Fruit fly (Drosophila melanogaster) whole organism, embryonic: ENCODE data around the gene InR.

Experiments
- Atf6 ChIP-seq: fragments of 200-800 bp; sonication (Bioruptor generic); IDR thresholded peaks from 2 replicates; pipeline ENCODE4 v1.3.6; 2022; ENCODE audit warnings: missing biosample characterization, missing genetic modification characterization
- B-H1 ChIP-seq: fragments of 200-800 bp; sonication (Bioruptor generic); IDR thresholded peaks from 3 replicates; pipeline ENCODE4 v1.3.6; 2022; ENCODE audit warnings: missing biosample characterization, missing genetic modification characterization
- B-H2 ChIP-seq: fragments of 200-800 bp; sonication (Bioruptor generic); optimal IDR thresholded peaks from 2 replicates; lab custom pipeline; 2018; ENCODE audit warnings: missing biosample characterization, mild to moderate bottlenecking, missing genetic modification characterization
- BEAF-32 ChIP-seq: fragments of 200-800 bp; sonication (Bioruptor generic); optimal IDR thresholded peaks from 3 replicates; lab custom pipeline; 2017; ENCODE audit warnings: missing biosample characterization, missing genetic modification characterization, mild to moderate bottlenecking, moderate library complexity, missing genetic modification reagents
- CG1024 ChIP-seq: fragments of 200-800 bp; sonication (Bioruptor generic); IDR thresholded peaks from 2 replicates; pipeline ENCODE4 v1.3.6; 2022; ENCODE audit warnings: missing biosample characterization, missing genetic modification characterization
- CG10267 ChIP-seq: fragments of 200-800 bp; sonication (Bioruptor generic); optimal IDR thresholded peaks from 2 replicates; lab custom pipeline; 2018; ENCODE audit warnings: missing biosample characterization, mild to moderate bottlenecking, missing genetic modification characterization, moderate library complexity
- CG10431 ChIP-seq: fragments of 200-800 bp; sonication (Bioruptor generic); optimal IDR thresholded peaks from 3 replicates; lab custom pipeline; 2018; ENCODE audit warnings: missing biosample characterization, mild to moderate bottlenecking, missing genetic modification characterization
- CG10565 ChIP-seq: fragments of 200-800 bp; sonication (Bioruptor generic); optimal IDR thresholded peaks from 3 replicates; lab custom pipeline; 2016; ENCODE audit warnings: missing biosample characterization, mild to moderate bottlenecking, missing genetic modification characterization
- CG10959 ChIP-seq: fragments of 200-800 bp; sonication (Bioruptor generic); IDR thresholded peaks from 2 replicates; pipeline ENCODE4 v1.3.6; 2022; ENCODE audit warnings: missing biosample characterization, missing genetic modification characterization
- CG11696 ChIP-seq: fragments of 200-800 bp; sonication (Bioruptor generic); IDR thresholded peaks from 2 replicates; pipeline ENCODE4 v1.3.6; 2022; ENCODE audit warnings: missing biosample characterization, missing genetic modification characterization
- CG13287 ChIP-seq: fragments of 200-800 bp; sonication (Bioruptor generic); IDR thresholded peaks from 2 replicates; pipeline ENCODE4 v1.3.6; 2022; ENCODE audit warnings: missing biosample characterization, missing genetic modification characterization; ENCODE audit not compliant: partially characterized antibody
- CG13624 ChIP-seq: fragments of 200-800 bp; sonication (Bioruptor generic); optimal IDR thresholded peaks from 2 replicates; lab custom pipeline; 2016; ENCODE audit warnings: missing biosample characterization, missing genetic modification characterization
- CG14860 ChIP-seq: fragments of 200-800 bp; sonication (Bioruptor generic); IDR thresholded peaks from 3 replicates; pipeline ENCODE4 v1.3.6; 2022; ENCODE audit warnings: missing biosample characterization, missing genetic modification characterization; ENCODE audit not compliant: partially characterized antibody
- CG15269 ChIP-seq: fragments of 200-800 bp; sonication (Bioruptor generic); optimal IDR thresholded peaks from 2 replicates; lab custom pipeline; 2018; ENCODE audit warnings: missing biosample characterization, mild to moderate bottlenecking, missing genetic modification characterization, moderate library complexity
- CG15479 ChIP-seq: fragments of 200-800 bp; sonication (Bioruptor generic); optimal IDR thresholded peaks from 3 replicates; lab custom pipeline; 2019; ENCODE audit warnings: missing biosample characterization, mild to moderate bottlenecking, missing genetic modification characterization, moderate library complexity
- CG1603 ChIP-seq: fragments of 200-800 bp; sonication (Bioruptor generic); optimal IDR thresholded peaks from 2 replicates; lab custom pipeline; 2019; ENCODE audit warnings: missing biosample characterization, mild to moderate bottlenecking, missing genetic modification characterization, moderate library complexity
- CG17186 ChIP-seq: fragments of 200-800 bp; sonication (Bioruptor generic); optimal IDR thresholded peaks from 3 replicates; lab custom pipeline; 2017; ENCODE audit warnings: missing biosample characterization, missing genetic modification reagents, missing genetic modification characterization
- CG18599 ChIP-seq: fragments of 200-800 bp; sonication (Bioruptor generic); optimal IDR thresholded peaks from 3 replicates; lab custom pipeline; 2017; ENCODE audit warnings: missing biosample characterization, missing genetic modification characterization, mild to moderate bottlenecking, moderate library complexity, missing genetic modification reagents
- CG2678 ChIP-seq: fragments of 200-800 bp; sonication (Bioruptor generic); optimal IDR thresholded peaks from 3 replicates; lab custom pipeline; 2019; ENCODE audit warnings: missing biosample characterization, mild to moderate bottlenecking, missing genetic modification characterization, moderate library complexity
- CG30403 ChIP-seq: fragments of 200-800 bp; sonication (Bioruptor generic); optimal IDR thresholded peaks from 3 replicates; lab custom pipeline; 2016; ENCODE audit warnings: missing biosample characterization, missing genetic modification characterization
- CG33213 ChIP-seq: fragments of 200-800 bp; sonication (Bioruptor generic); optimal IDR thresholded peaks from 3 replicates; lab custom pipeline; 2016; ENCODE audit warnings: missing biosample characterization, missing genetic modification characterization
- CG6683 ChIP-seq: fragments of 200-800 bp; sonication (Bioruptor generic); optimal IDR thresholded peaks from 2 replicates; lab custom pipeline; 2017; ENCODE audit warnings: missing biosample characterization, mild to moderate bottlenecking, missing genetic modification characterization, missing genetic modification reagents
- CG7928 ChIP-seq: fragments of 200-800 bp; sonication (Bioruptor generic); optimal IDR thresholded peaks from 2 replicates; lab custom pipeline; 2017; ENCODE audit warnings: missing biosample characterization, mild to moderate bottlenecking, missing genetic modification characterization
- CG9876 ChIP-seq: fragments of 200-800 bp; sonication (Bioruptor generic); optimal IDR thresholded peaks from 2 replicates; lab custom pipeline; 2016; ENCODE audit warnings: missing biosample characterization, missing genetic modification characterization
- Camta ChIP-seq: fragments of 200-800 bp; sonication (Bioruptor generic); optimal IDR thresholded peaks from 2 replicates; lab custom pipeline; 2016; ENCODE audit warnings: missing biosample characterization, missing genetic modification characterization
- Dip2 ChIP-seq: fragments of 200-800 bp; sonication (Bioruptor generic); IDR thresholded peaks from 2 replicates; pipeline ENCODE4 v1.3.6; 2022; ENCODE audit warnings: missing biosample characterization, missing genetic modification characterization
- Eip74EF ChIP-seq, 2 experiments: fragments of 200-800 bp in 1 of 2; fragments of >200 bp in 1 of 2; sonication (Bioruptor generic) in 1 of 2; optimal IDR thresholded peaks; 2 replicates each; lab custom pipeline; 2017 to 2019; ENCODE audit warnings: missing biosample characterization in 2 of 2, missing genetic modification characterization in 2 of 2, mild to moderate bottlenecking in 1 of 2, moderate library complexity in 1 of 2
- Ets65A ChIP-seq: fragments of 200-800 bp; sonication (Bioruptor generic); peaks from one replicate; lab custom pipeline; 2016; ENCODE audit warnings: missing biosample characterization, missing genetic modification characterization
- HLH54F ChIP-seq: fragments of 200-800 bp; sonication (Bioruptor generic); optimal IDR thresholded peaks from 3 replicates; lab custom pipeline; 2016; ENCODE audit warnings: missing biosample characterization, missing genetic modification characterization
- Meics ChIP-seq: fragments of 200-800 bp; sonication (Bioruptor generic); optimal IDR thresholded peaks from 2 replicates; lab custom pipeline; 2017; ENCODE audit warnings: missing biosample characterization, mild to moderate bottlenecking, missing genetic modification characterization
- NC2α ChIP-seq: fragments of 200-800 bp; sonication (Bioruptor generic); optimal IDR thresholded peaks from 2 replicates; lab custom pipeline; 2016; ENCODE audit warnings: missing biosample characterization, missing genetic modification characterization
- Nf-YC ChIP-seq: fragments of 200-800 bp; optimal IDR thresholded peaks from 3 replicates; lab custom pipeline; 2019; ENCODE audit warnings: missing biosample characterization, mild to moderate bottlenecking, missing genetic modification characterization, moderate library complexity
- Rx ChIP-seq: fragments of 200-800 bp; sonication (Bioruptor generic); IDR thresholded peaks from 2 replicates; pipeline ENCODE4 v1.3.6; 2022; ENCODE audit warnings: missing biosample characterization, missing genetic modification characterization
- Side ChIP-seq: fragments of 200-800 bp; sonication (Bioruptor generic); optimal IDR thresholded peaks from 2 replicates; lab custom pipeline; 2016; ENCODE audit warnings: missing biosample characterization, missing genetic modification characterization
- Stat92E ChIP-seq, 3 experiments: fragments of >200 bp in 2 of 3; fragments of 200-800 bp in 1 of 3; sonication (Bioruptor generic) in 1 of 3; optimal IDR thresholded peaks; 2 replicates each; lab custom pipeline; 2017 to 2019; ENCODE audit warnings: missing biosample characterization in 3 of 3, missing genetic modification characterization in 3 of 3, mild to moderate bottlenecking in 1 of 3, moderate library complexity in 1 of 3
- ash1 ChIP-seq: fragments of 200-800 bp; sonication (Bioruptor generic); optimal IDR thresholded peaks from 2 replicates; lab custom pipeline; 2018; ENCODE audit warnings: missing biosample characterization, mild to moderate bottlenecking, missing genetic modification characterization
- cad ChIP-seq: fragments of >200 bp; optimal IDR thresholded peaks from 2 replicates; lab custom pipeline; 2017; ENCODE audit warnings: missing biosample characterization, missing genetic modification characterization
- crc ChIP-seq: fragments of 200-800 bp; sonication (Bioruptor generic); optimal IDR thresholded peaks from 2 replicates; lab custom pipeline; 2016; ENCODE audit warnings: missing biosample characterization, missing genetic modification characterization
- cwo ChIP-seq: fragments of 200-800 bp; sonication (Bioruptor generic); optimal IDR thresholded peaks from 3 replicates; lab custom pipeline; 2017; ENCODE audit warnings: missing biosample characterization, missing genetic modification characterization, mild to moderate bottlenecking, moderate library complexity, missing genetic modification reagents
- eyg ChIP-seq: fragments of 200-800 bp; sonication (Bioruptor generic); optimal IDR thresholded peaks from 3 replicates; lab custom pipeline; 2016; ENCODE audit warnings: missing biosample characterization, missing genetic modification characterization
- fd96Cb ChIP-seq: fragments of 200-800 bp; sonication (Bioruptor generic); optimal IDR thresholded peaks from 2 replicates; lab custom pipeline; 2018; ENCODE audit warnings: missing biosample characterization, mild to moderate bottlenecking, missing genetic modification characterization, moderate library complexity
- jigr1 ChIP-seq: fragments of 200-800 bp; sonication (Bioruptor generic); IDR thresholded peaks from 3 replicates; pipeline ENCODE4 v1.3.6; 2022; ENCODE audit warnings: missing biosample characterization, missing genetic modification characterization
- lilli ChIP-seq: fragments of 200-800 bp; sonication (Bioruptor generic); optimal IDR thresholded peaks from 3 replicates; lab custom pipeline; 2016; ENCODE audit warnings: missing biosample characterization, missing genetic modification characterization
- lola ChIP-seq, 3 experiments: fragments of >200 bp in 2 of 3; fragments of 200-800 bp in 1 of 3; sonication (Bioruptor generic) in 1 of 3; optimal IDR thresholded peaks; 2 replicates each; lab custom pipeline; 2017 to 2019; ENCODE audit warnings: missing biosample characterization in 3 of 3, missing genetic modification characterization in 3 of 3, mild to moderate bottlenecking in 1 of 3, moderate library complexity in 1 of 3
- nerfin-1 ChIP-seq: fragments of 200-800 bp; sonication (Bioruptor generic); optimal IDR thresholded peaks from 3 replicates; lab custom pipeline; 2019; ENCODE audit warnings: missing biosample characterization, mild to moderate bottlenecking, missing genetic modification characterization, moderate library complexity
- nmo ChIP-seq: fragments of 200-800 bp; sonication (Bioruptor generic); optimal IDR thresholded peaks from 2 replicates; lab custom pipeline; 2018; ENCODE audit warnings: missing biosample characterization, mild to moderate bottlenecking, missing genetic modification characterization, moderate library complexity
- sd ChIP-seq: fragments of 200-800 bp; sonication (Bioruptor generic); optimal IDR thresholded peaks from 3 replicates; lab custom pipeline; 2018; ENCODE audit warnings: missing biosample characterization, mild to moderate bottlenecking, missing genetic modification characterization, moderate library complexity
- sqz ChIP-seq: fragments of 200-800 bp; sonication (Bioruptor generic); optimal IDR thresholded peaks from 3 replicates; lab custom pipeline; 2018; ENCODE audit warnings: missing biosample characterization, mild to moderate bottlenecking, missing genetic modification characterization
- yki ChIP-seq: fragments of >200 bp; optimal IDR thresholded peaks from 3 replicates; lab custom pipeline; 2018

Gene InR

DNA sequence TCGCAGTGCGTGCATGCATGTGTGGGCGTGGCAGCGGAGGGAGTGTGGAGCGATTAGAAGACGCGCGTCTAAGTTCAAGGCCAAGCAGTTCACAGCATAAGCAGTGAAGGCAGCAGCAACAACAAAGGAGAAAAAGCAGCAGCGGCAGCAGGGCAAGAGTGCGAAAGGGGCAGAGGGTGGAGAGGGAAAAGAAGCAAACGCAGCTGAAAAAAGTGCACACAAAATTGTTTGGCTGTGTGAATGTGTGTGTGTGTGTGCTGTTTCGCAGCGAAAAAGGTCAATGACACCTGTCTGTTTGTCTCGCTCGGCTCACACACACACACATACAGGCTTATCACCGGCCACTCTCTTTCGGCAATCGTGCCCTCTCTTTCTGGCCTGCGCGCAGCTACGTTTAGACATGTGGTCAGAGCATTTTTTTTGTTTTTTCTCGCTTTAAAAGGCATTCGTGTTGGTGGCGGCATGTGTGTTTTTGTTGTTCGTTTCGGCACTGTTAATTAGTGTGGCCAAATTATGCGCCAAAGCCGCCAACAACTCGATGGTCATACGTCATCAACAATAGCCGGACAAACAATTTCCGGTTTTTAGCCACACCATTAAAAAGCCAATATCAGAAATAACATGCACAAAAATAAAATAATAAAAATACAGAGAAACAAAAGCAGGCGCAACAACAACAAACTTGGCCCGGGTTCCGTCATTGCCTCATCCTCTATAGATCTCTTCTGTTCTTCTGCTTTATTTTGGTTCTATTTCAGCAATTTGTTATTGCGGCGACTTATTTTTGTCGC is 2.9 kb downstream of the InR start (continued):
- TF ChIP-seq NC2α (GFP tag; lab: Kevin White, UChicago) (no peak), Eip74EF (GFP tag; optimal IDR thresholded peaks at IDR 0.05; lab: Kevin White, UChicago) (peak in 1 of 2 experiments; percentile 76), Camta (GFP tag; lab: Kevin White, UChicago) (no peak), yki (lab: Kevin White, UChicago) (no peak), B-H2 (GFP tag; lab: Kevin White, UChicago) (peak; percentile 43), CG10565 (GFP tag; lab: Kevin White, UChicago) (no peak), CG10431 (no peak), CG17186 (GFP tag; lab: Kevin White, UChicago) (no peak), Nf-YC (tag; lab: Kevin White, UChicago) (peak; percentile 62), crc (no peak), Side (GFP tag; lab: Kevin White, UChicago) (no peak), CG13287 (GFP tag; lab: Robert Waterston, UW) (no peak), CG9876 (GFP tag; lab: Kevin White, UChicago) (no peak), CG2678 (no peak), CG33213 (no peak), ash1 (GFP tag; lab: Kevin White, UChicago) (peak; percentile 3), Stat92E (GFP tag; optimal IDR thresholded peaks at IDR 0.05; lab: Kevin White, UChicago) (no peak), lilli (GFP tag; lab: Kevin White, UChicago) (no peak), CG11696 (no peak), fd96Cb (no peak), CG18599 (GFP tag; lab: Kevin White, UChicago) (peak; percentile 35), CG14860 (GFP tag; lab: Robert Waterston, UW) (no peak), CG15269 (tag; lab: Kevin White, UChicago) (no peak), CG1024 (GFP tag; lab: Robert Waterston, UW) (no peak), Atf6 (GFP tag; lab: Robert Waterston, UW) (no peak), eyg (GFP tag; lab: Kevin White, UChicago) (no peak), jigr1 (GFP tag; lab: Robert Waterston, UW) (no peak), CG30403 (GFP tag; lab: Kevin White, UChicago) (no peak), CG6683 (no peak), Ets65A (GFP tag; lab: Kevin White, UChicago) (peak; percentile 44), cad (GFP tag; lab: Kevin White, UChicago) (no peak), lola (GFP tag; optimal IDR thresholded peaks at IDR 0.05; lab: Kevin White, UChicago) (no peak), CG1603 (tag; lab: Kevin White, UChicago) (no peak), Dip2 (GFP tag; lab: Robert Waterston, UW) (no peak), cwo (peak; percentile 38), Meics (GFP tag; lab: Kevin White, UChicago) (no peak), sqz (GFP tag; lab: Kevin White, UChicago) (peak; percentile 98), CG15479 (GFP tag; lab: Kevin White, UChicago) (peak; percentile 88), nmo (GFP tag; lab: Kevin White, UChicago) (peak; percentile 13), sd (peak; percentile 81), Rx (GFP tag; lab: Robert Waterston, UW) (no peak), nerfin-1 (tag; lab: Kevin White, UChicago) (peak; percentile 8), CG13624 (GFP tag; lab: Kevin White, UChicago) (no peak), CG7928 (GFP tag; lab: Kevin White, UChicago) (no peak), HLH54F (GFP tag; lab: Kevin White, UChicago) (no peak), BEAF-32 (GFP tag; lab: Kevin White, UChicago) (no peak), CG10267 (tag; lab: Kevin White, UChicago) (no peak), B-H1 (no peak), CG10959 (GFP tag; lab: Robert Waterston, UW) (no peak)
